Worm (Caenorhabditis elegans) whole organism, late embryonic: ENCODE data around the gene F14H3.14.

Experiments
- C38D4.7 ChIP-seq: fragments of 200-800 bp; sonication (Bioruptor generic); optimal IDR thresholded peaks from 2 replicates; lab custom pipeline; 2018; ENCODE audit warnings: mild to moderate bottlenecking, missing genetic modification characterization, moderate library complexity, missing compliant biosample characterization
- F13H6.1 ChIP-seq: sonication (generic microtip); optimal IDR thresholded peaks from 2 replicates; lab custom pipeline; 2016; ENCODE audit warnings: missing genetic modification characterization, missing compliant biosample characterization
- K02D7.2 ChIP-seq: sonication (generic microtip); optimal IDR thresholded peaks from 2 replicates; lab custom pipeline; 2017; ENCODE audit warnings: mild to moderate bottlenecking, missing genetic modification characterization, missing compliant biosample characterization
- T23F11.4 ChIP-seq: fragments of 200-800 bp; sonication (Bioruptor generic); optimal IDR thresholded peaks from 2 replicates; lab custom pipeline; 2018; ENCODE audit warnings: mild to moderate bottlenecking, missing genetic modification characterization, missing compliant biosample characterization
- ahr-1 ChIP-seq: sonication (generic microtip); optimal IDR thresholded peaks from 2 replicates; lab custom pipeline; 2016; ENCODE audit warnings: missing genetic modification characterization, missing compliant biosample characterization
- ceh-14 ChIP-seq: sonication (generic microtip); optimal IDR thresholded peaks from 2 replicates; lab custom pipeline; 2016; ENCODE audit warnings: missing genotype, missing genetic modification characterization, missing compliant biosample characterization
- ceh-19 ChIP-seq: fragments of 200-800 bp; sonication (Bioruptor generic); optimal IDR thresholded peaks from 2 replicates; lab custom pipeline; 2018; ENCODE audit warnings: mild to moderate bottlenecking, missing genetic modification characterization, missing compliant biosample characterization
- ceh-24 ChIP-seq: sonication (generic microtip); optimal IDR thresholded peaks from 2 replicates; lab custom pipeline; 2016; ENCODE audit warnings: mild to moderate bottlenecking, missing genetic modification characterization, missing compliant biosample characterization
- ceh-34 ChIP-seq: sonication (generic microtip); optimal IDR thresholded peaks from 2 replicates; lab custom pipeline; 2016; ENCODE audit warnings: mild to moderate bottlenecking, missing genetic modification characterization, missing compliant biosample characterization
- ceh-45 ChIP-seq: fragments of 200-800 bp; sonication (Bioruptor generic); IDR thresholded peaks from 2 replicates; pipeline ENCODE4 v1.3.6; 2022; ENCODE audit warnings: missing genetic modification reagents, missing genetic modification characterization, missing compliant biosample characterization
- che-1 ChIP-seq: sonication (generic microtip); optimal IDR thresholded peaks from 2 replicates; lab custom pipeline; 2016; ENCODE audit warnings: mild to moderate bottlenecking, missing genetic modification characterization, missing compliant biosample characterization
- dmd-4 ChIP-seq: sonication (generic microtip); optimal IDR thresholded peaks from 2 replicates; lab custom pipeline; 2016; ENCODE audit warnings: borderline replicate concordance, missing genetic modification characterization, missing compliant biosample characterization
- dve-1 ChIP-seq: sonication (generic microtip); optimal IDR thresholded peaks from 2 replicates; lab custom pipeline; 2017; ENCODE audit warnings: antibody characterized with exemption, mild to moderate bottlenecking, missing genetic modification characterization, missing compliant biosample characterization
- elt-2 ChIP-seq: sonication (generic microtip); optimal IDR thresholded peaks from 2 replicates; lab custom pipeline; 2016; ENCODE audit warnings: missing genetic modification reagents, missing genetic modification characterization, missing compliant biosample characterization
- ets-4 ChIP-seq: sonication (generic microtip); optimal IDR thresholded peaks from 2 replicates; lab custom pipeline; 2016; ENCODE audit warnings: missing genetic modification characterization, missing compliant biosample characterization
- fax-1 ChIP-seq: sonication (generic microtip); optimal IDR thresholded peaks from 2 replicates; lab custom pipeline; 2016; ENCODE audit warnings: missing genotype, missing genetic modification characterization, missing compliant biosample characterization
- fkh-6 ChIP-seq: sonication (generic microtip); optimal IDR thresholded peaks from 2 replicates; lab custom pipeline; 2016; ENCODE audit warnings: missing genetic modification characterization, missing compliant biosample characterization
- hlh-15 ChIP-seq: sonication (generic microtip); optimal IDR thresholded peaks from 2 replicates; lab custom pipeline; 2016; ENCODE audit warnings: missing genetic modification characterization, missing compliant biosample characterization
- lin-11 ChIP-seq: fragments of 200-800 bp; sonication (Bioruptor generic); optimal IDR thresholded peaks from 2 replicates; lab custom pipeline; 2018; ENCODE audit warnings: mild to moderate bottlenecking, missing genetic modification characterization, missing compliant biosample characterization
- madf-2 ChIP-seq: sonication (generic microtip); optimal IDR thresholded peaks from 2 replicates; lab custom pipeline; 2017; ENCODE audit warnings: missing genetic modification characterization, missing compliant biosample characterization
- mec-3 ChIP-seq: sonication (generic microtip); optimal IDR thresholded peaks from 2 replicates; lab custom pipeline; 2016; ENCODE audit warnings: borderline replicate concordance, missing genetic modification characterization, missing compliant biosample characterization
- nhr-232 ChIP-seq: sonication (generic microtip); optimal IDR thresholded peaks from 2 replicates; lab custom pipeline; 2016; ENCODE audit warnings: missing genetic modification characterization, missing compliant biosample characterization
- npax-4 ChIP-seq: sonication (generic microtip); optimal IDR thresholded peaks from 2 replicates; lab custom pipeline; 2016; ENCODE audit warnings: missing genetic modification characterization, missing compliant biosample characterization
- pag-3 ChIP-seq: sonication (generic microtip); optimal IDR thresholded peaks from 2 replicates; lab custom pipeline; 2016; ENCODE audit warnings: missing compliant biosample characterization, missing genetic modification characterization, borderline replicate concordance
- pha-2 ChIP-seq: sonication (generic microtip); optimal IDR thresholded peaks from 2 replicates; lab custom pipeline; 2017; ENCODE audit warnings: mild to moderate bottlenecking, missing genetic modification characterization, missing compliant biosample characterization
- pros-1 ChIP-seq: fragments of 150-350 bp; optimal IDR thresholded peaks from 2 replicates; lab custom pipeline; 2014; ENCODE audit warnings: missing biosample characterization, missing genetic modification reagents, missing genetic modification characterization
- sox-2 ChIP-seq: fragments of 200-800 bp; sonication (Bioruptor generic); IDR thresholded peaks from 2 replicates; pipeline ENCODE4 v1.3.6; 2022; ENCODE audit warnings: missing genetic modification reagents, missing genetic modification characterization, missing compliant biosample characterization
- syd-9 ChIP-seq: sonication (generic microtip); optimal IDR thresholded peaks from 2 replicates; lab custom pipeline; 2016; ENCODE audit warnings: mild to moderate bottlenecking, missing genetic modification characterization, moderate library complexity, missing compliant biosample characterization
- unc-3 ChIP-seq, 2 experiments: fragments of 200-800 bp in 1 of 2; sonication (Bioruptor generic) in 1 of 2; sonication (generic microtip) in 1 of 2; conservative IDR thresholded peaks in 1 of 2; optimal IDR thresholded peaks in 1 of 2; 2 replicates each; pipeline versions ENCODE4 v1.3.6 to Lab custom; 2016 to 2022; ENCODE audit warnings: missing compliant biosample characterization in 2 of 2, missing genetic modification characterization in 2 of 2, missing genetic modification reagents in 1 of 2
- unc-55 ChIP-seq: sonication (generic microtip); optimal IDR thresholded peaks from 2 replicates; lab custom pipeline; 2017; ENCODE audit warnings: missing biosample characterization, missing genetic modification reagents, missing genetic modification characterization
- zip-5 ChIP-seq: sonication (generic microtip); optimal IDR thresholded peaks from 2 replicates; lab custom pipeline; 2016; ENCODE audit warnings: missing genetic modification characterization, missing compliant biosample characterization

The F14H3.14 gene

DNA sequence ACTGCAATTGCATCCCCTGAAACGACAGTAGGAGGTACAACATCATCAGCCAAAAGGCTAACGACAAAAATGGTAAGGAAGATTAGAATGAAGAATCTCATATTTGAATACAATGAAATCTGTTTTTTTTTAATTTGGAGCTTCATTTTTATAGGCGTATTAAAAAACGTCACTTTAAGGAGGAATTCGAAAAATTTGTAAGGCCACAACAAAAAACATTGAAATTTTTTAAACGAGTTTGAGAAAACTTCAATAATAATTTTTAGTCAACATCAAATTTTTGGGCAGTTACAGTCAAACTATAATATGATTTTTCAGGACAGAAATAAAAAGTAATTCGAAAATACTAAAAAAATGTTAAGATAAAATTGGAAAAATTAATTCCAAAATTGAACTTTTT is at the start of gene F14H3.14:
F14H3.14 (minus strand) TSS at position 101 of the 400 bp plus-strand sequence.
- TF ChIP-seq zip-5 (tag; lab: Kevin White, UChicago) (no peak), unc-3 (GFP tag; conservative IDR thresholded peaks at IDR 0.05; lab: Robert Waterston, UW) (no peak), unc-3 (tag; optimal IDR thresholded peaks at IDR 0.05; lab: Kevin White, UChicago) (no peak), mec-3 (tag; lab: Kevin White, UChicago) (no peak), ceh-24 (tag; lab: Kevin White, UChicago) (no peak), lin-11 (tag; lab: Kevin White, UChicago) (no peak), K02D7.2 (tag; lab: Kevin White, UChicago) (no peak), F13H6.1 (tag; lab: Kevin White, UChicago) (no peak), che-1 (tag; lab: Kevin White, UChicago) (no peak), T23F11.4 (GFP tag; lab: Kevin White, UChicago) (no peak), C38D4.7 (GFP tag; lab: Kevin White, UChicago) (no peak), dve-1 (tag; lab: Kevin White, UChicago) (no peak), ceh-14 (tag; lab: Kevin White, UChicago) (no peak), dmd-4 (tag; lab: Kevin White, UChicago) (no peak), ceh-34 (tag; lab: Kevin White, UChicago) (no peak), madf-2 (tag; lab: Kevin White, UChicago) (no peak), unc-55 (no peak), ceh-45 (GFP tag; lab: Robert Waterston, UW) (no peak), pros-1 (no peak), fax-1 (tag; lab: Kevin White, UChicago) (no peak), fkh-6 (tag; lab: Kevin White, UChicago) (no peak)

DNA sequence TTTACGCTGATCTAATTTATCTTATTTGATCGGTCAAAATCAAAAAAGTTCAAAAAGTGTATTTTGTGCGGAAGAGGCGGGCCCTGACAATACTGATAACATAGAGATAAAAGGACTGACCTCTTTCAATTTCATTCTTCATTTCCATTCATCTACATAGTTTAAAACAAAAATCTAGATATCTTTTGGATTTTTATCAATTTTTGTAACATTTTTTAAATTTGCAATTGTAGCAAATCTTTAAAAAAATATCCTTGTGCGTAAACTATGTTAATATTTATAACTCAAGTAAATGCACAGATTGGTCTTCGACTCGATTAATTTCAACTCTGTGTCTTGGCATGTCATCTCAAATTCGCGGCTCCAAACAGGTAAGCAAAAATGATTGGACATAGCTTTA is 40.9 kb upstream of the F14H3.14 start, which contains the start of gene argk-1:
argk-1 (plus strand) TSS at position 301 of the 400 bp plus-strand sequence.
- TF ChIP-seq ceh-24 (tag; lab: Kevin White, UChicago) (no peak), nhr-232 (tag; lab: Kevin White, UChicago) (no peak), ceh-19 (GFP tag; lab: Kevin White, UChicago) (no peak), pag-3 (tag; lab: Kevin White, UChicago) (no peak), C38D4.7 (GFP tag; lab: Kevin White, UChicago) (no peak), ahr-1 (tag; lab: Kevin White, UChicago) (no peak), hlh-15 (tag; lab: Kevin White, UChicago) (no peak), pha-2 (tag; lab: Kevin White, UChicago) (no peak), madf-2 (tag; lab: Kevin White, UChicago) (no peak), unc-3 (GFP tag; conservative IDR thresholded peaks at IDR 0.05; lab: Robert Waterston, UW) (no peak), unc-3 (tag; optimal IDR thresholded peaks at IDR 0.05; lab: Kevin White, UChicago) (no peak), lin-11 (tag; lab: Kevin White, UChicago) (no peak), fax-1 (tag; lab: Kevin White, UChicago) (no peak), sox-2 (GFP tag; lab: Robert Waterston, UW) (no peak), syd-9 (tag; lab: Kevin White, UChicago) (no peak), ets-4 (tag; lab: Kevin White, UChicago) (no peak)
- TF ChIP-seq, all 69 proteins: peak for 0

DNA sequence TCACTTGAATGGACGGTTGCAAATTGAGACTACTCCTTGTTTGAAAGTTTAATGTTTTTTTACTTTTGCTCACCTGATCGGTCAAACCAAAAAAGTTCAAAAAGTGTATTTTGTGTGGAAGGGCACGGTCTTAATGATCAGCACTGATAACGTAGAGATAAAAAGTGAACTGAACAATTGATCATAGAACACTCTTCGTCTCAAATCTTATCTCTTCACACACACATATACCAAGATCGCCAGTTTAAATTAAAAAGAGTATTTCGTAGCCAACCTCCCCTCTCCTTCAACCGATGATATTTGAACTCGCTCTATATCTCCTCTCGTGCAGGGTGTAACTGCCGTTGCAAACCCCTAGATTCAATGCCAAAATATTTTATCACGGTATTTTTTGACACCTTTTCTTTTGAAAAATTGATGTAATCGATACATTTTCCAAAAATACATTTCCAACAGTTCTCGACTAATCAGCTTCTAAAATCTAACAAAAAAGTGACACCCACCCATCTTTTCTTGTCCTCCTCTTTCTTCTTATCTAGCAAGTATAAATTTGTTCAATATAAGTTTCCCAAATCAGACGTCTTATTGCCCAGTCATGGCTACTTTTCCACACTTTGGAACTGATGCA is 37.5 kb upstream of the F14H3.14 start, which contains the start of gene cth-1:
cth-1 (plus strand) TSS at position 578 of the 628 bp plus-strand sequence.
- TF ChIP-seq npax-4 (tag; lab: Kevin White, UChicago) (no peak), elt-2 (peak; percentile 55)
- TF ChIP-seq, all 69 proteins: peak for 1

DNA sequence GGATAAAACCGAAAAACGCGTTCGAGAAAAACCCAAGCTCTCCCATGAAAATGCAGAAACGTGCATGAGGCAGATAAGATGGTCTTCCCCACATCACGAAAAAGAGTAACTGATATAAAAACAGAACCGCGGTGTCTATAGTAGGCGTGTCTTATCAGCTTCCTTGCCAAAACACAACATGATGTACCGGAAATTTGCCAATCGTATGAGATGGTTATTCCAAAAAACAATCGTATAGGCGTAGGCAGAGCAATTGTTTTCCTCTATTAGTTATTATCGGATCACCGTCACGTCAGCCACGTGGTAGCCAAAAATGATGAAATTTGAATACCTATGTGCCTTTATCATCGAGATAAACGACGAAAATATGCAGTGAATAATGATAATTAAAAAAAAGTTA is 36.8 kb upstream of the F14H3.14 start, which contains the start of gene str-7:
str-7 (minus strand) TSS at position 101 of the 400 bp plus-strand sequence.
- peak; percentile 50 for TF ChIP-seq elt-2
- TF ChIP-seq pros-1, result no peak
